Worm (Caenorhabditis elegans) whole organism, early embryonic: ENCODE results near the gene K03A11.1.

Source experiments
- B0310.2 ChIP-seq: sonication (generic microtip); optimal IDR thresholded peaks from 2 replicates; lab custom pipeline; 2016; ENCODE audit warnings: mild to moderate bottlenecking, missing genetic modification characterization, missing compliant biosample characterization
- F13C5.2 ChIP-seq: sonication (generic microtip); optimal IDR thresholded peaks from 2 replicates; lab custom pipeline; 2017; ENCODE audit warnings: mild to moderate bottlenecking, missing genetic modification characterization, inconsistent platforms, missing compliant biosample characterization
- aly-1 ChIP-seq: sonication (generic microtip); optimal IDR thresholded peaks from 2 replicates; lab custom pipeline; 2016; ENCODE audit warnings: missing genetic modification characterization, missing compliant biosample characterization
- ama-1 ChIP-seq: fragments of 150-350 bp; optimal IDR thresholded peaks from 2 replicates; lab custom pipeline; 2014
- ceh-13 ChIP-seq: fragments of 200-800 bp; sonication (Bioruptor generic); optimal IDR thresholded peaks from 2 replicates; lab custom pipeline; 2018; ENCODE audit warnings: mild to moderate bottlenecking, missing genetic modification characterization, missing compliant biosample characterization
- ceh-36 ChIP-seq: sonication (generic microtip); optimal IDR thresholded peaks from 2 replicates; lab custom pipeline; 2016; ENCODE audit warnings: missing genetic modification characterization, inconsistent platforms, missing compliant biosample characterization
- ets-7 ChIP-seq: sonication (generic microtip); optimal IDR thresholded peaks from 2 replicates; lab custom pipeline; 2016; ENCODE audit warnings: missing genotype, missing genetic modification characterization, missing compliant biosample characterization
- flt-1 ChIP-seq: fragments of 200-800 bp; sonication (Bioruptor generic); IDR thresholded peaks from 2 replicates; pipeline ENCODE4 v1.3.6; 2022; ENCODE audit warnings: missing genetic modification characterization, missing compliant biosample characterization
- hmbx-1 ChIP-seq: sonication (generic microtip); optimal IDR thresholded peaks from 2 replicates; lab custom pipeline; 2016; ENCODE audit warnings: mild to moderate bottlenecking, missing genetic modification characterization, missing compliant biosample characterization
- hmg-4 ChIP-seq: fragments of 200-800 bp; sonication (Bioruptor generic); optimal IDR thresholded peaks from 2 replicates; lab custom pipeline; 2018; ENCODE audit warnings: mild to moderate bottlenecking, missing genetic modification characterization, missing compliant biosample characterization
- hnd-1 ChIP-seq: sonication (generic microtip); optimal IDR thresholded peaks from 2 replicates; lab custom pipeline; 2016; ENCODE audit warnings: missing genetic modification characterization, missing compliant biosample characterization
- pes-1 ChIP-seq: fragments of 200-800 bp; sonication (Bioruptor generic); IDR thresholded peaks from 2 replicates; pipeline ENCODE4 v1.3.6; 2022; ENCODE audit warnings: missing genetic modification reagents, missing genetic modification characterization, missing compliant biosample characterization
- scrt-1 ChIP-seq: fragments of 200-800 bp; sonication (Bioruptor generic); IDR thresholded peaks from 2 replicates; pipeline ENCODE4 v1.3.6; 2022; ENCODE audit warnings: missing genetic modification characterization, missing compliant biosample characterization
- sea-1 ChIP-seq: fragments of 200-800 bp; sonication (Bioruptor generic); conservative IDR thresholded peaks from 2 replicates; pipeline ENCODE4 v1.3.6; 2022; ENCODE audit warnings: missing genetic modification characterization, missing compliant biosample characterization
- tbx-11 ChIP-seq: fragments of 200-800 bp; sonication (Bioruptor generic); IDR thresholded peaks from 2 replicates; pipeline ENCODE4 v1.3.6; 2022; ENCODE audit warnings: missing genetic modification characterization, missing compliant biosample characterization
- tbx-37 ChIP-seq: fragments of 200-800 bp; sonication (Bioruptor generic); conservative IDR thresholded peaks from 2 replicates; pipeline ENCODE4 v1.3.6; 2022; ENCODE audit warnings: missing genetic modification reagents, missing genetic modification characterization, missing compliant biosample characterization
- tra-4 ChIP-seq: sonication (generic microtip); optimal IDR thresholded peaks from 2 replicates; lab custom pipeline; 2017; ENCODE audit warnings: missing genetic modification characterization, missing compliant biosample characterization

The K03A11.1 gene

ce11 chrX:13021446-13021845 is 30.1 kb upstream of the K03A11.1 start:
- TF ChIP-seq tra-4 (no peak), ets-7 (tag; lab: Kevin White, UChicago) (no peak), scrt-1 (GFP tag; lab: Robert Waterston, UW) (no peak), tbx-11 (GFP tag; lab: Robert Waterston, UW) (no peak), ama-1 (lab: Kevin White, UChicago) (no peak), tbx-37 (GFP tag; lab: Robert Waterston, UW) (no peak), flt-1 (GFP tag; lab: Robert Waterston, UW) (no peak), sea-1 (GFP tag; lab: Robert Waterston, UW) (no peak), ceh-13 (GFP tag; lab: Kevin White, UChicago) (no peak), ceh-36 (no peak), hmg-4 (GFP tag; lab: Kevin White, UChicago) (no peak), aly-1 (tag; lab: Kevin White, UChicago) (no peak), hmbx-1 (tag; lab: Kevin White, UChicago) (no peak), F13C5.2 (tag; lab: Kevin White, UChicago) (no peak), B0310.2 (tag; lab: Kevin White, UChicago) (no peak), hnd-1 (no peak), pes-1 (GFP tag; lab: Robert Waterston, UW) (no peak)

- TF ChIP-seq scrt-1 (GFP tag; lab: Robert Waterston, UW) (no peak), tbx-37 (GFP tag; lab: Robert Waterston, UW) (no peak), ama-1 (lab: Kevin White, UChicago) (no peak), tbx-11 (GFP tag; lab: Robert Waterston, UW) (no peak), hnd-1 (no peak), tra-4 (no peak), hmg-4 (GFP tag; lab: Kevin White, UChicago) (no peak), B0310.2 (tag; lab: Kevin White, UChicago) (no peak), F13C5.2 (tag; lab: Kevin White, UChicago) (no peak), ets-7 (tag; lab: Kevin White, UChicago) (no peak)
Measured at ce11 chrX:13032610-13033009, 18.9 kb upstream of the K03A11.1 start, which contains the start of gene npr-10. Gene npr-10 (minus strand): TSS chrX:13032710.

- TF ChIP-seq ceh-36 (no peak), tbx-37 (GFP tag; lab: Robert Waterston, UW) (no peak), pes-1 (GFP tag; lab: Robert Waterston, UW) (no peak), ama-1 (lab: Kevin White, UChicago) (no peak), hnd-1 (no peak), sea-1 (GFP tag; lab: Robert Waterston, UW) (no peak), tbx-11 (GFP tag; lab: Robert Waterston, UW) (no peak), B0310.2 (tag; lab: Kevin White, UChicago) (no peak), flt-1 (GFP tag; lab: Robert Waterston, UW) (no peak), ceh-13 (GFP tag; lab: Kevin White, UChicago) (no peak), aly-1 (tag; lab: Kevin White, UChicago) (no peak), F13C5.2 (tag; lab: Kevin White, UChicago) (no peak), scrt-1 (GFP tag; lab: Robert Waterston, UW) (no peak), tra-4 (no peak)
Measured at ce11 chrX:13033850-13034249, 17.7 kb upstream of the K03A11.1 start.

ce11 chrX:13034333-13034732 is 17.2 kb upstream of the K03A11.1 start:
- TF ChIP-seq aly-1 (tag; lab: Kevin White, UChicago) (no peak), scrt-1 (GFP tag; lab: Robert Waterston, UW) (no peak), B0310.2 (tag; lab: Kevin White, UChicago) (no peak), ceh-36 (no peak), ets-7 (tag; lab: Kevin White, UChicago) (no peak), hnd-1 (no peak), hmbx-1 (tag; lab: Kevin White, UChicago) (no peak), tbx-11 (GFP tag; lab: Robert Waterston, UW) (no peak)

DNA sequence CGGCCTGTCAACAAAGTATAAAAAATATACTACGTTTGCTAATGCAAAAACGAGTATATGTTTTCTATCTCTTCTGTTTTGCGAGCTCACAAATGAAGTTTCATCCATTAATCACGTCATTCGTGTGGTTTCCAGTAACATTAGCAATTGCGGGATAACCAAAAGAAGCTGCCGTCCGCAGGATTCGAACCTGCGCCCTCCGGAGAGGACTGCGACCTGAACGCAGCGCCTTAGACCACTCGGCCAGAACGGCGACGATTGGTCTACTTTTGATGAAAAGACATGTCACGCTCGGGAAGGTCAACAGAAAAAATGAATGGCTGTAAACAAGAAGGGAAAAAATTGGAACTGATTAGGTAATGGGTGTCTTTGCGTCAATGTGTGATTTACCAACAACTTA is 12.7 kb upstream of the K03A11.1 start:
- TF ChIP-seq flt-1 (GFP tag; lab: Robert Waterston, UW), result no peak
- no peak for TF ChIP-seq pes-1 (GFP tag; lab: Robert Waterston, UW)
- no peak for TF ChIP-seq ceh-36
- no peak for TF ChIP-seq scrt-1 (GFP tag; lab: Robert Waterston, UW)
- no peak for TF ChIP-seq aly-1 (tag; lab: Kevin White, UChicago)
- no peak for TF ChIP-seq hmg-4 (GFP tag; lab: Kevin White, UChicago)
- no peak for TF ChIP-seq B0310.2 (tag; lab: Kevin White, UChicago)
- no peak for TF ChIP-seq tbx-11 (GFP tag; lab: Robert Waterston, UW)
- no peak for TF ChIP-seq sea-1 (GFP tag; lab: Robert Waterston, UW)
- TF ChIP-seq hmbx-1 (tag; lab: Kevin White, UChicago), result no peak
- TF ChIP-seq ceh-13 (GFP tag; lab: Kevin White, UChicago), result no peak
- no peak for TF ChIP-seq ets-7 (tag; lab: Kevin White, UChicago)
- no peak for TF ChIP-seq hnd-1

DNA sequence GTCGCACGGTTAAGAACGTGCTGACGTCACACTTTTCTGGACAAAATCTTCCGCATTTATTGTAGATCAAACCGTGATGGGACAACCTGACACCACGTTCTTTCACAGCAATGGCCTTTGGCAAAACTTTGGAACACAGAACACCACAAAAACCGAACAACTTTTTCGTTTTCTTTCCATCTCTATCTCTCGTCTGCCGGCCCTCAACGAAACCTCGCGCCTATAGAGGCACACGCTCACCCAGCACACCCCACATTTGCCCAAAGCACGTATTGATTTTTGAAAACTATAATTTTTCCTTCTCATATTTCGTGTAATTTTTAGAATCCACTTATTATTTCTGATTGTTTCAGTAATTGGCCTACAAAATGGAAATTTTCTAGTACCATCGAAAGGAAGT is 9.7 kb upstream of the K03A11.1 start:
- TF ChIP-seq ceh-36 (no peak), hnd-1 (no peak), pes-1 (GFP tag; lab: Robert Waterston, UW) (no peak), aly-1 (tag; lab: Kevin White, UChicago) (no peak), tra-4 (no peak), sea-1 (GFP tag; lab: Robert Waterston, UW) (no peak), ets-7 (tag; lab: Kevin White, UChicago) (no peak)

DNA sequence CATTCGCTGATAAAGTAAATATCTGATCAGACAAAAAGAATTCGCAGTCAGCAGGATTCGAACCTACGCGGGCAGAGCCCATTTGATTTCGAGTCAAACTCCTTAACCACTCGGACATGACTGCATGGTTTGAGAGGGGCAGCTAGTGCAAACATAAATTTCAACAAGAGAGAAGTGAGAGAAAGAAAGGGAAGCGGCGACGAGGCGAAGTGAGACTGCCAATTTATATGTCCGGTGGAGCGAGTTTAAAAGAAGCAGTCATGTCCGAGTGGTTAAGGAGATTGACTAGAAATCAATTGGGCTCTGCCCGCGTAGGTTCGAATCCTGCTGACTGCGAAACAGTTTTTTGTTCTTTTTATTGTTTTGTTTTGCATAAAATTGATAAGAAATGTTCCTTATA is 5.2 kb upstream of the K03A11.1 start:
- peak; percentile 93 for TF ChIP-seq aly-1 (tag; lab: Kevin White, UChicago)
- peak; percentile 95 for TF ChIP-seq scrt-1 (GFP tag; lab: Robert Waterston, UW)
- TF ChIP-seq ceh-36, result peak; percentile 93
- TF ChIP-seq hmbx-1 (tag; lab: Kevin White, UChicago), result peak; percentile 53
- TF ChIP-seq tbx-11 (GFP tag; lab: Robert Waterston, UW), result peak; percentile 95
- TF ChIP-seq flt-1 (GFP tag; lab: Robert Waterston, UW), result peak; percentile 88
- peak; percentile 81 for TF ChIP-seq ceh-13 (GFP tag; lab: Kevin White, UChicago)
- TF ChIP-seq ets-7 (tag; lab: Kevin White, UChicago), result peak; percentile 91
- peak; percentile 84 for TF ChIP-seq B0310.2 (tag; lab: Kevin White, UChicago)
- peak; percentile 96 for TF ChIP-seq F13C5.2 (tag; lab: Kevin White, UChicago)
- TF ChIP-seq hmg-4 (GFP tag; lab: Kevin White, UChicago), result peak; percentile 96
- TF ChIP-seq sea-1 (GFP tag; lab: Robert Waterston, UW), result peak; percentile 94
- TF ChIP-seq hnd-1, result peak; percentile 85
- TF ChIP-seq tbx-37 (GFP tag; lab: Robert Waterston, UW), result peak; percentile 95
- TF ChIP-seq pes-1 (GFP tag; lab: Robert Waterston, UW), result peak; percentile 94
